In genomic region chr2L:1751953-1752352, dm6 we compare ENCODE assay signal across 1 fruit fly cellular context.
TF ChIP-seq lines count a peak whose summit lies in the region.

Gene CG17712 (minus strand): TSS chr2L:1752122.
Gene CG17648 (plus strand): TSS chr2L:1752308.

TF ChIP-seq in whole organism, embryonic, 481 proteins besides CTCF, POLR2A, EP300 and RAD21 (continued from another document and continues in another):
- TF ChIP-seq CG3407 (GFP tag; optimal IDR thresholded peaks at IDR 0.05; lab: Kevin White, UChicago) = no peak
- peak; percentile 17 for TF ChIP-seq Sin3A (optimal IDR thresholded peaks at IDR 0.05; lab: Kevin White, UChicago)
- no peak for TF ChIP-seq maf-S (GFP tag; optimal IDR thresholded peaks at IDR 0.05; lab: Kevin White, UChicago)
- no peak for TF ChIP-seq CG13296 (GFP tag; optimal IDR thresholded peaks at IDR 0.05; lab: Kevin White, UChicago)
- peak; percentile 70 for TF ChIP-seq ato (GFP tag; IDR thresholded peaks at IDR 0.05; lab: Robert Waterston, UW; ENCODE audit: partially characterized antibody)
- TF ChIP-seq her (GFP tag; optimal IDR thresholded peaks at IDR 0.05; lab: Kevin White, UChicago) = no peak
- TF ChIP-seq CG1529 (GFP tag; optimal IDR thresholded peaks at IDR 0.05; lab: Kevin White, UChicago) = no peak
- no peak for TF ChIP-seq CG8388 (GFP tag; optimal IDR thresholded peaks at IDR 0.05; lab: Kevin White, UChicago)
- TF ChIP-seq Gsc (GFP tag; IDR thresholded peaks at IDR 0.05; lab: Robert Waterston, UW) = no peak
- no peak for TF ChIP-seq CG13775 (GFP tag; optimal IDR thresholded peaks at IDR 0.05; lab: Kevin White, UChicago)
- no peak for TF ChIP-seq CG9876 (GFP tag; optimal IDR thresholded peaks at IDR 0.05; lab: Kevin White, UChicago)
- no peak for TF ChIP-seq tap (tag; optimal IDR thresholded peaks at IDR 0.05; lab: Kevin White, UChicago)
- no peak for TF ChIP-seq CG2889 (GFP tag; IDR thresholded peaks at IDR 0.05; lab: Robert Waterston, UW)
- TF ChIP-seq dmrt99B (tag; optimal IDR thresholded peaks at IDR 0.05; lab: Kevin White, UChicago) = no peak
- peak; percentile 71; the same call in 2 of the 3 replicates for TF ChIP-seq CG7963 (GFP tag; IDR thresholded peaks at IDR 0.05; lab: Robert Waterston, UW; ENCODE audit: partially characterized antibody)
- no peak for TF ChIP-seq Ravus (GFP tag; IDR thresholded peaks at IDR 0.05; lab: Robert Waterston, UW)
- peak; percentile 15 for TF ChIP-seq nerfin-1 (tag; optimal IDR thresholded peaks at IDR 0.05; lab: Kevin White, UChicago)
- 0 out of 2 replicates have a peak, but pooled peaks have one; percentile 19 for TF ChIP-seq CG31441 (GFP tag; IDR thresholded peaks at IDR 0.05; lab: Robert Waterston, UW)
- TF ChIP-seq ash1 (GFP tag; optimal IDR thresholded peaks at IDR 0.05; lab: Kevin White, UChicago) = no peak
- no peak for TF ChIP-seq CG18262 (tag; optimal IDR thresholded peaks at IDR 0.05; lab: Kevin White, UChicago)
- TF ChIP-seq Hmx (GFP tag; optimal IDR thresholded peaks at IDR 0.05; lab: Kevin White, UChicago) = no peak
- no peak for TF ChIP-seq exex (tag; optimal IDR thresholded peaks at IDR 0.05; lab: Kevin White, UChicago)
- TF ChIP-seq vfl (GFP tag; optimal IDR thresholded peaks at IDR 0.05; lab: Kevin White, UChicago) = no peak
- TF ChIP-seq insv (GFP tag; optimal IDR thresholded peaks at IDR 0.05; lab: Kevin White, UChicago) = no peak
- TF ChIP-seq Sox102F (GFP tag; optimal IDR thresholded peaks at IDR 0.05; lab: Kevin White, UChicago) = no peak
- TF ChIP-seq kay (GFP tag; optimal IDR thresholded peaks at IDR 0.05; lab: Kevin White, UChicago) = no peak
- TF ChIP-seq br (optimal IDR thresholded peaks at IDR 0.05; lab: Kevin White, UChicago) = no peak
- TF ChIP-seq zen2 (GFP tag; IDR thresholded peaks at IDR 0.05; lab: Robert Waterston, UW; ENCODE audit: partially characterized antibody) = peak; percentile 71; the same call in 2 of the 3 replicates
- TF ChIP-seq emc (GFP tag; optimal IDR thresholded peaks at IDR 0.05; lab: Kevin White, UChicago) = no peak
- TF ChIP-seq jing (GFP tag; optimal IDR thresholded peaks at IDR 0.05; lab: Kevin White, UChicago) = no peak
- peak; percentile 83 for TF ChIP-seq unc-4 (GFP tag; IDR thresholded peaks at IDR 0.05; lab: Robert Waterston, UW; ENCODE audit: partially characterized antibody)
- TF ChIP-seq CG10267 (tag; optimal IDR thresholded peaks at IDR 0.05; lab: Kevin White, UChicago) = peak; percentile 2
- TF ChIP-seq cas (GFP tag; IDR thresholded peaks at IDR 0.05; lab: Robert Waterston, UW) = no peak
- no peak for TF ChIP-seq z (GFP tag; IDR thresholded peaks at IDR 0.05; lab: Robert Waterston, UW)
- TF ChIP-seq wek (GFP tag; optimal IDR thresholded peaks at IDR 0.05; lab: Kevin White, UChicago) = no peak
- TF ChIP-seq sna (GFP tag; IDR thresholded peaks at IDR 0.05; lab: Robert Waterston, UW; ENCODE audit: partially characterized antibody) = peak; percentile 80
- TF ChIP-seq nau (GFP tag; optimal IDR thresholded peaks at IDR 0.05; lab: Kevin White, UChicago) = no peak
- no peak for TF ChIP-seq CG11723 (GFP tag; optimal IDR thresholded peaks at IDR 0.05; lab: Kevin White, UChicago)
- no peak for TF ChIP-seq CG10431 (GFP tag; optimal IDR thresholded peaks at IDR 0.05; lab: Kevin White, UChicago)
- no peak for TF ChIP-seq repo (GFP tag; optimal IDR thresholded peaks at IDR 0.05; lab: Kevin White, UChicago)
- no peak for TF ChIP-seq CG6654 (GFP tag; optimal IDR thresholded peaks at IDR 0.05; lab: Kevin White, UChicago)
- no peak for TF ChIP-seq ssp (GFP tag; IDR thresholded peaks at IDR 0.05; lab: Robert Waterston, UW)
- TF ChIP-seq CG4404 (GFP tag; IDR thresholded peaks at IDR 0.05; lab: Robert Waterston, UW) = no peak
- TF ChIP-seq Stat92E (GFP tag; optimal IDR thresholded peaks at IDR 0.05; lab: Kevin White, UChicago) = no peak
- TF ChIP-seq CG3163 (GFP tag; optimal IDR thresholded peaks at IDR 0.05; lab: Kevin White, UChicago) = no peak
- no peak for TF ChIP-seq CG17186 (GFP tag; optimal IDR thresholded peaks at IDR 0.05; lab: Kevin White, UChicago)
- no peak for TF ChIP-seq phol (tag; optimal IDR thresholded peaks at IDR 0.05; lab: Kevin White, UChicago)
- TF ChIP-seq Hey (tag; optimal IDR thresholded peaks at IDR 0.05; lab: Kevin White, UChicago) = no peak
- TF ChIP-seq Adf1 (GFP tag; IDR thresholded peaks at IDR 0.05; lab: Robert Waterston, UW) = no peak
- no peak for TF ChIP-seq Fer3 (tag; optimal IDR thresholded peaks at IDR 0.05; lab: Kevin White, UChicago)
- TF ChIP-seq CG11504 (tag; optimal IDR thresholded peaks at IDR 0.05; lab: Kevin White, UChicago) = no peak
- TF ChIP-seq schlank (tag; optimal IDR thresholded peaks at IDR 0.05; lab: Kevin White, UChicago) = no peak
- TF ChIP-seq CG42726 (GFP tag; IDR thresholded peaks at IDR 0.05; lab: Robert Waterston, UW; ENCODE audit: partially characterized antibody) = peak; percentile 79
- no peak for TF ChIP-seq ase (GFP tag; IDR thresholded peaks at IDR 0.05; lab: Robert Waterston, UW)
- TF ChIP-seq grn (GFP tag; optimal IDR thresholded peaks at IDR 0.05; lab: Kevin White, UChicago) = no peak
- TF ChIP-seq PHDP (tag; optimal IDR thresholded peaks at IDR 0.05; lab: Kevin White, UChicago) = no peak
- TF ChIP-seq CG14050 (GFP tag; IDR thresholded peaks at IDR 0.05; lab: Robert Waterston, UW) = no peak
- TF ChIP-seq CG7987 (GFP tag; optimal IDR thresholded peaks at IDR 0.05; lab: Kevin White, UChicago) = no peak
- no peak for TF ChIP-seq CG8089 (GFP tag; optimal IDR thresholded peaks at IDR 0.05; lab: Kevin White, UChicago)
- TF ChIP-seq kah (GFP tag; optimal IDR thresholded peaks at IDR 0.05; lab: Kevin White, UChicago) = no peak
- no peak for TF ChIP-seq CG17912 (GFP tag; optimal IDR thresholded peaks at IDR 0.05; lab: Kevin White, UChicago)
- no peak for TF ChIP-seq Hr3 (GFP tag; optimal IDR thresholded peaks at IDR 0.05; lab: Kevin White, UChicago)
- peak; percentile 86 for TF ChIP-seq stwl (tag; optimal IDR thresholded peaks at IDR 0.05; lab: Kevin White, UChicago)
- no peak for TF ChIP-seq ap (GFP tag; IDR thresholded peaks at IDR 0.05; lab: Robert Waterston, UW)
- no peak for TF ChIP-seq CG2678 (tag; optimal IDR thresholded peaks at IDR 0.05; lab: Kevin White, UChicago)
- no peak for TF ChIP-seq ci (GFP tag; IDR thresholded peaks at IDR 0.05; lab: Robert Waterston, UW)
- no peak for TF ChIP-seq yki (optimal IDR thresholded peaks at IDR 0.05; lab: Kevin White, UChicago)
- TF ChIP-seq lov (optimal IDR thresholded peaks at IDR 0.05; lab: Kevin White, UChicago) = no peak
- TF ChIP-seq lov (GFP tag; IDR thresholded peaks at IDR 0.05; lab: Robert Waterston, UW) = no peak
- peak; percentile 52 for TF ChIP-seq pzg (GFP tag; optimal IDR thresholded peaks at IDR 0.05; lab: Kevin White, UChicago)
- TF ChIP-seq corto (GFP tag; optimal IDR thresholded peaks at IDR 0.05; lab: Kevin White, UChicago) = no peak
- no peak for TF ChIP-seq CG7786 (GFP tag; optimal IDR thresholded peaks at IDR 0.05; lab: Kevin White, UChicago)
- no peak for TF ChIP-seq aop (GFP tag; IDR thresholded peaks at IDR 0.05; lab: Robert Waterston, UW)
- TF ChIP-seq ken (GFP tag; IDR thresholded peaks at IDR 0.05; lab: Robert Waterston, UW) = no peak
- TF ChIP-seq CG9727 (GFP tag; optimal IDR thresholded peaks at IDR 0.05; lab: Kevin White, UChicago) = no peak
- TF ChIP-seq CG8924 (tag; optimal IDR thresholded peaks at IDR 0.05; lab: Kevin White, UChicago) = no peak
- TF ChIP-seq Ets97D (GFP tag; optimal IDR thresholded peaks at IDR 0.05; lab: Kevin White, UChicago) = peak; percentile 27
- TF ChIP-seq Max (GFP tag; optimal IDR thresholded peaks at IDR 0.05; lab: Kevin White, UChicago) = no peak
- no peak for TF ChIP-seq Blimp-1 (GFP tag; optimal IDR thresholded peaks at IDR 0.05; lab: Kevin White, UChicago)
- no peak for TF ChIP-seq CG16863 (GFP tag; optimal IDR thresholded peaks at IDR 0.05; lab: Kevin White, UChicago)
- no peak for TF ChIP-seq dan (GFP tag; IDR thresholded peaks at IDR 0.05; lab: Robert Waterston, UW)
- TF ChIP-seq CG5245 (GFP tag; optimal IDR thresholded peaks at IDR 0.05; lab: Kevin White, UChicago) = no peak
- TF ChIP-seq CG11085 (GFP tag; IDR thresholded peaks at IDR 0.05; lab: Robert Waterston, UW) = no peak
- peak; percentile 82 for TF ChIP-seq CG16813 (GFP tag; IDR thresholded peaks at IDR 0.05; lab: Robert Waterston, UW; ENCODE audit: partially characterized antibody)
- TF ChIP-seq Sry-δ (GFP tag; optimal IDR thresholded peaks at IDR 0.05; lab: Kevin White, UChicago) = peak; percentile 62
- TF ChIP-seq Dp (GFP tag; optimal IDR thresholded peaks at IDR 0.05; lab: Kevin White, UChicago) = peak; percentile 44
- TF ChIP-seq dmrt11E (tag; optimal IDR thresholded peaks at IDR 0.05; lab: Kevin White, UChicago) = no peak
- TF ChIP-seq gsb (GFP tag; IDR thresholded peaks at IDR 0.05; lab: Robert Waterston, UW) = no peak
- TF ChIP-seq CG33213 (GFP tag; optimal IDR thresholded peaks at IDR 0.05; lab: Kevin White, UChicago) = no peak
- TF ChIP-seq tup (GFP tag; optimal IDR thresholded peaks at IDR 0.05; lab: Kevin White, UChicago) = no peak
- TF ChIP-seq knrl (GFP tag; IDR thresholded peaks at IDR 0.05; lab: Robert Waterston, UW; ENCODE audit: partially characterized antibody) = peak; percentile 85
- TF ChIP-seq CG32532 (GFP tag; IDR thresholded peaks at IDR 0.05; lab: Robert Waterston, UW) = no peak
- TF ChIP-seq BtbVII (GFP tag; optimal IDR thresholded peaks at IDR 0.05; lab: Kevin White, UChicago) = no peak
- TF ChIP-seq ems (GFP tag; optimal IDR thresholded peaks at IDR 0.05; lab: Kevin White, UChicago) = no peak
- TF ChIP-seq trem (tag; optimal IDR thresholded peaks at IDR 0.05; lab: Kevin White, UChicago) = peak; percentile 63
- TF ChIP-seq tll (GFP tag; optimal IDR thresholded peaks at IDR 0.05; lab: Kevin White, UChicago) = no peak
- TF ChIP-seq org-1 (GFP tag; optimal IDR thresholded peaks at IDR 0.05; lab: Kevin White, UChicago) = no peak
- TF ChIP-seq CG14441 (GFP tag; IDR thresholded peaks at IDR 0.05; lab: Robert Waterston, UW) = no peak
- TF ChIP-seq mirr (GFP tag; optimal IDR thresholded peaks at IDR 0.05; lab: Kevin White, UChicago) = no peak
- TF ChIP-seq CG2120 (GFP tag; optimal IDR thresholded peaks at IDR 0.05; lab: Kevin White, UChicago) = no peak
- TF ChIP-seq CG3995 (GFP tag; optimal IDR thresholded peaks at IDR 0.05; lab: Kevin White, UChicago) = no peak
- no peak for TF ChIP-seq Lim3 (GFP tag; IDR thresholded peaks at IDR 0.05; lab: Robert Waterston, UW)
- no peak for TF ChIP-seq CG5180 (GFP tag; optimal IDR thresholded peaks at IDR 0.05; lab: Kevin White, UChicago)
- no peak for TF ChIP-seq hkb (optimal IDR thresholded peaks at IDR 0.05; lab: Kevin White, UChicago)
- no peak for TF ChIP-seq hkb (GFP tag; IDR thresholded peaks at IDR 0.05; lab: Robert Waterston, UW)
- no peak for TF ChIP-seq CG13123 (GFP tag; optimal IDR thresholded peaks at IDR 0.05; lab: Kevin White, UChicago)
- TF ChIP-seq jumu (GFP tag; optimal IDR thresholded peaks at IDR 0.05; lab: Kevin White, UChicago) = no peak
- no peak for TF ChIP-seq dati (GFP tag; IDR thresholded peaks at IDR 0.05; lab: Robert Waterston, UW)
- no peak for TF ChIP-seq Chrac-16 (GFP tag; optimal IDR thresholded peaks at IDR 0.05; lab: Kevin White, UChicago)
- TF ChIP-seq unpg (GFP tag; optimal IDR thresholded peaks at IDR 0.05; lab: Kevin White, UChicago) = no peak
- TF ChIP-seq CG10959 (GFP tag; IDR thresholded peaks at IDR 0.05; lab: Robert Waterston, UW) = no peak
- no peak for TF ChIP-seq CG5953 (GFP tag; IDR thresholded peaks at IDR 0.05; lab: Robert Waterston, UW)
- TF ChIP-seq nom (GFP tag; optimal IDR thresholded peaks at IDR 0.05; lab: Kevin White, UChicago) = no peak
- no peak for TF ChIP-seq Xrp1 (GFP tag; IDR thresholded peaks at IDR 0.05; lab: Robert Waterston, UW)
- TF ChIP-seq lbe (GFP tag; optimal IDR thresholded peaks at IDR 0.05; lab: Kevin White, UChicago) = no peak
- TF ChIP-seq Rx (GFP tag; IDR thresholded peaks at IDR 0.05; lab: Robert Waterston, UW) = no peak
- TF ChIP-seq chinmo (GFP tag; IDR thresholded peaks at IDR 0.05; lab: Robert Waterston, UW; ENCODE audit: partially characterized antibody) = no peak
- TF ChIP-seq en (GFP tag; optimal IDR thresholded peaks at IDR 0.05; lab: Kevin White, UChicago) = no peak
- no peak for TF ChIP-seq zf30C (GFP tag; optimal IDR thresholded peaks at IDR 0.05; lab: Kevin White, UChicago)
- TF ChIP-seq CG6791 (GFP tag; IDR thresholded peaks at IDR 0.05; lab: Robert Waterston, UW; ENCODE audit: partially characterized antibody) = peak; percentile 89
- no peak for TF ChIP-seq pho (GFP tag; optimal IDR thresholded peaks at IDR 0.05; lab: Kevin White, UChicago)
- TF ChIP-seq NC2α (GFP tag; optimal IDR thresholded peaks at IDR 0.05; lab: Kevin White, UChicago) = no peak
- no peak for TF ChIP-seq CG7271 (tag; optimal IDR thresholded peaks at IDR 0.05; lab: Kevin White, UChicago)
- TF ChIP-seq CG11696 (GFP tag; IDR thresholded peaks at IDR 0.05; lab: Robert Waterston, UW) = no peak
- TF ChIP-seq Lhr (GFP tag; optimal IDR thresholded peaks at IDR 0.05; lab: Kevin White, UChicago) = no peak
- TF ChIP-seq eve (GFP tag; optimal IDR thresholded peaks at IDR 0.05; lab: Kevin White, UChicago) = no peak
- TF ChIP-seq CG10565 (GFP tag; optimal IDR thresholded peaks at IDR 0.05; lab: Kevin White, UChicago) = no peak
- TF ChIP-seq HLH54F (GFP tag; optimal IDR thresholded peaks at IDR 0.05; lab: Kevin White, UChicago) = no peak
- peak; percentile 80 for TF ChIP-seq hbn (GFP tag; IDR thresholded peaks at IDR 0.05; lab: Robert Waterston, UW; ENCODE audit: partially characterized antibody)
- TF ChIP-seq prd (optimal IDR thresholded peaks at IDR 0.05; lab: Kevin White, UChicago) = no peak
- TF ChIP-seq prd (GFP tag; IDR thresholded peaks at IDR 0.05; lab: Robert Waterston, UW) = no peak
- TF ChIP-seq CG31365 (tag; optimal IDR thresholded peaks at IDR 0.05; lab: Kevin White, UChicago) = no peak
- TF ChIP-seq CG10147 (GFP tag; optimal IDR thresholded peaks at IDR 0.05; lab: Kevin White, UChicago) = no peak
- TF ChIP-seq B-H2 (GFP tag; optimal IDR thresholded peaks at IDR 0.05; lab: Kevin White, UChicago) = no peak
- TF ChIP-seq CG12104 (GFP tag; optimal IDR thresholded peaks at IDR 0.05; lab: Kevin White, UChicago) = no peak
- TF ChIP-seq pb (GFP tag; optimal IDR thresholded peaks at IDR 0.05; lab: Kevin White, UChicago) = no peak
- no peak for TF ChIP-seq CG1792 (GFP tag; optimal IDR thresholded peaks at IDR 0.05; lab: Kevin White, UChicago)
- no peak for TF ChIP-seq GATAe (GFP tag; conservative IDR thresholded peaks at IDR 0.05; lab: Robert Waterston, UW)
- TF ChIP-seq CG11398 (GFP tag; optimal IDR thresholded peaks at IDR 0.05; lab: Kevin White, UChicago) = no peak
